Worm (Caenorhabditis elegans): ENCODE results near the gene K02C4.5.
A peak's percentile ranks its signal among the peaks of the same experiment; 100 is the strongest.

Gene K02C4.5

ce11 chrII:8073222-8073621 lies 5.0 kb upstream of the K02C4.5 start, which contains the start of gene gpcp-2:
Gene gpcp-2 (minus strand): TSS chrII:8073374.
- no peak for TF ChIP-seq tbx-11 (GFP tag; IDR thresholded peaks at IDR 0.05)
- TF ChIP-seq pes-1 (GFP tag; IDR thresholded peaks at IDR 0.05): no peak
- TF ChIP-seq ets-7 (tag; optimal IDR thresholded peaks at IDR 0.05): no peak
- no peak for TF ChIP-seq ceh-36 (tag; optimal IDR thresholded peaks at IDR 0.05)
- TF ChIP-seq scrt-1 (GFP tag; IDR thresholded peaks at IDR 0.05): no peak
- no peak for TF ChIP-seq aly-1 (tag; optimal IDR thresholded peaks at IDR 0.05)
- no peak for TF ChIP-seq tra-4 (tag; optimal IDR thresholded peaks at IDR 0.05)
- TF ChIP-seq hnd-1 (tag; optimal IDR thresholded peaks at IDR 0.05): no peak
- TF ChIP-seq B0310.2 (tag; optimal IDR thresholded peaks at IDR 0.05): no peak
- TF ChIP-seq tbx-37 (GFP tag; conservative IDR thresholded peaks at IDR 0.05): no peak
- no peak for TF ChIP-seq hmbx-1 (tag; optimal IDR thresholded peaks at IDR 0.05)

DNA sequence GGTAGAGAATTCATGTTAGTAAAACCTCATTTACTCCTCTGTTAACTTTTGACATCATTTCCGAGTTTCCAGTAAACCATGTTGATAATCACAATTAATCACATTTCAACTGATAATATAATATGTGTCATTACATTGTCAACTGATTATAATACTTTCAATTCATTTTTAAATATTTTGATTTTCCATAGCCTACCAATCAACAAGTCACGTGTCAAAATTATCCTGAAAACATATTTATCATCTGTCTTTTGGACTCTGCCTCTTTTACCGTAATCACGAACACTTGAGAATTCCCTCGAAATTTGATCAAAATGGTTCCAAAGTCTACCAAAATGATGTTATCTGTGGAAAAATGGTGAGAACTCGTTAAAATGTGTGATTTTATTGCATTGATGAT lies 4.2 kb upstream of the K02C4.5 start:
- no peak for TF ChIP-seq flt-1 (GFP tag; IDR thresholded peaks at IDR 0.05)
- TF ChIP-seq scrt-1 (GFP tag; IDR thresholded peaks at IDR 0.05): no peak
- TF ChIP-seq hmg-4 (GFP tag; optimal IDR thresholded peaks at IDR 0.05): no peak
- TF ChIP-seq F13C5.2 (tag; optimal IDR thresholded peaks at IDR 0.05): no peak
- TF ChIP-seq aly-1 (tag; optimal IDR thresholded peaks at IDR 0.05): no peak
- no peak for TF ChIP-seq tra-4 (tag; optimal IDR thresholded peaks at IDR 0.05)
- no peak for TF ChIP-seq pes-1 (GFP tag; IDR thresholded peaks at IDR 0.05)

DNA sequence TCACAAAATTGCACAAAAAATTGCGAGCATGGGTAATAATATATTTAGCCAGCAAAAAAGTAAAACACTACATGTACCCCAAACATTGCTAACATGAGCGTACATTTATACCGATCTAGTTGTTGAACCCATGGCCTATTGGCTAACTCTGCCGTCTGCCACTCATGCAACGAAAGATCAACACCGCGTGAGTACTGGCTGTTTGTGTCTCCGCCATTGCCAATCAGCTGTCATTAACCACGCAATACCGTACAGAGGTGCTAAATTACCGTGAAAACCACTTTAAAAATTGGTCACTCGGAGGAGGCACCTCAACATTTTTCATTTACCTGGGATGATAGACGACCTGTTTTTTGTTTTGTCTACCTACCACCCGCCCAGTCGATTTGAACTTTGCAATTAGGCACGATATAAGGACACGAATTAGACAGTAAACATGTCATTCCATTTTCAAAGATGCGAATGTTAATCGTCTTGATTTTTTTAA lies 2.9 kb upstream of the K02C4.5 start, which contains the start of gene K02C4.2:
K02C4.2 (plus strand) TSS at position 437 of the 487 bp plus-strand sequence.
- TF ChIP-seq hmbx-1 (tag; optimal IDR thresholded peaks at IDR 0.05) (peak; percentile 22), F13C5.2 (tag; optimal IDR thresholded peaks at IDR 0.05) (peak; percentile 22), ceh-13 (GFP tag; optimal IDR thresholded peaks at IDR 0.05) (peak; percentile 59), flt-1 (GFP tag; IDR thresholded peaks at IDR 0.05) (peak; percentile 79), sea-1 (GFP tag; conservative IDR thresholded peaks at IDR 0.05) (peak; percentile 81), aly-1 (tag; optimal IDR thresholded peaks at IDR 0.05) (peak; percentile 81), tra-4 (tag; optimal IDR thresholded peaks at IDR 0.05) (peak; percentile 42), B0310.2 (tag; optimal IDR thresholded peaks at IDR 0.05) (peak; percentile 26), hnd-1 (tag; optimal IDR thresholded peaks at IDR 0.05) (peak; percentile 51), tbx-37 (GFP tag; conservative IDR thresholded peaks at IDR 0.05) (peak; percentile 69), hmg-4 (GFP tag; optimal IDR thresholded peaks at IDR 0.05) (peak; percentile 89), ceh-36 (tag; optimal IDR thresholded peaks at IDR 0.05) (peak; percentile 44), ama-1 (optimal IDR thresholded peaks at IDR 0.05) (no peak), scrt-1 (GFP tag; IDR thresholded peaks at IDR 0.05) (peak; percentile 80), ets-7 (tag; optimal IDR thresholded peaks at IDR 0.05) (no peak), tbx-11 (GFP tag; IDR thresholded peaks at IDR 0.05) (peak; percentile 75), pes-1 (GFP tag; IDR thresholded peaks at IDR 0.05) (no peak; the same call in 1 of the 2 replicates)

DNA sequence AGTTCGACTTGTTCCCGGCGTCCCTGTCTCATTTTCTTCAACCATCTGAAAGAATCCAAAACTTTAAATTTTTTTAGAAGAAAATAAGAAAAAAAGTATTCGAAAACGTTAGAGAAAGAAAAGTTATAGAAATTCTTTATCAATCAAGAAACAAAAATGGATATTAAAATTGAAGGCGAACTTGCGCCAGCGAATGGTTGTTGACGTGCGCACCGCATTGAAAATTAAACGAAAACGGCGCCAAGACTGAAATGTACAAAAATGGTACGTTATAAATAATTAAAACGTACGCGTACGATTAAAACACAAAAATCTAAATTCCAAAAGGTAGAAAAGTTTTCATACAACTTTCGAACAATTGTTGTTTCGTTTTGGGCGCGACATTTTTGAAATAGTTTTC lies 8.6 kb downstream of the K02C4.5 start, which contains the start of gene K02C4.3:
K02C4.3 (minus strand) TSS at position 51 of the 400 bp plus-strand sequence.
- TF ChIP-seq hmbx-1 (tag; optimal IDR thresholded peaks at IDR 0.05) (no peak), hnd-1 (tag; optimal IDR thresholded peaks at IDR 0.05) (no peak), F13C5.2 (tag; optimal IDR thresholded peaks at IDR 0.05) (no peak), pes-1 (GFP tag; IDR thresholded peaks at IDR 0.05) (no peak), scrt-1 (GFP tag; IDR thresholded peaks at IDR 0.05) (no peak), B0310.2 (tag; optimal IDR thresholded peaks at IDR 0.05) (no peak), ceh-36 (tag; optimal IDR thresholded peaks at IDR 0.05) (no peak), tbx-37 (GFP tag; conservative IDR thresholded peaks at IDR 0.05) (no peak), tra-4 (tag; optimal IDR thresholded peaks at IDR 0.05) (no peak), aly-1 (tag; optimal IDR thresholded peaks at IDR 0.05) (no peak), hmg-4 (GFP tag; optimal IDR thresholded peaks at IDR 0.05) (no peak)

ce11 chrII:8091528-8091927 lies 13.3 kb downstream of the K02C4.5 start:
- no peak for TF ChIP-seq B0310.2 (tag; optimal IDR thresholded peaks at IDR 0.05)
- no peak for TF ChIP-seq tra-4 (tag; optimal IDR thresholded peaks at IDR 0.05)
- no peak for TF ChIP-seq sea-1 (GFP tag; conservative IDR thresholded peaks at IDR 0.05)
- TF ChIP-seq hmg-4 (GFP tag; optimal IDR thresholded peaks at IDR 0.05): peak; percentile 20
- TF ChIP-seq ceh-13 (GFP tag; optimal IDR thresholded peaks at IDR 0.05): no peak
- peak; percentile 66 for TF ChIP-seq ama-1 (optimal IDR thresholded peaks at IDR 0.05)
- no peak for TF ChIP-seq tbx-37 (GFP tag; conservative IDR thresholded peaks at IDR 0.05)
- TF ChIP-seq flt-1 (GFP tag; IDR thresholded peaks at IDR 0.05): no peak
- TF ChIP-seq pes-1 (GFP tag; IDR thresholded peaks at IDR 0.05): no peak
- TF ChIP-seq ceh-36 (tag; optimal IDR thresholded peaks at IDR 0.05): no peak
- TF ChIP-seq tbx-11 (GFP tag; IDR thresholded peaks at IDR 0.05): no peak
- no peak for TF ChIP-seq scrt-1 (GFP tag; IDR thresholded peaks at IDR 0.05)

DNA sequence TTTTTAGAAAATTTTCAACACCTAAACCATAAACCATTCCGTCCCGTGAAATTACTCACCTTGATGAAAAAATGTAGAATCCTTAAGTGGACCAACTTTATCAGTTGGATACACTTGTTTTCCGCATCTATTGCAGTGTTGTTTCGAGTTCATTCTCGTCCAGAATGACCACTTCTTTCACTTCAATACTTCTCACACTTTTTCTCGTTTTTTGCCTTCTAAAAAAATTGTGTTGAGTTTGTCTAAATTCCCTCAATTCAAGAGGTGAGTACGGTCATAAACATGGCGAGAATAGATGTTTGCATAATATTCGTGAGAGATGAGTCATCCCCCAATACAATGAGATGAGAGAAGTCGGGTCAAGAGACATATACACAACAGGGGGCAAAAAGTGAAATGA lies 14.3 kb downstream of the K02C4.5 start, which contains the start of gene ltd-1:
ltd-1 (minus strand) TSS at position 218 of the 400 bp plus-strand sequence.
- TF ChIP-seq hnd-1 (tag; optimal IDR thresholded peaks at IDR 0.05) (no peak), tbx-37 (GFP tag; conservative IDR thresholded peaks at IDR 0.05) (no peak), ceh-13 (GFP tag; optimal IDR thresholded peaks at IDR 0.05) (no peak), hmbx-1 (tag; optimal IDR thresholded peaks at IDR 0.05) (no peak), tbx-11 (GFP tag; IDR thresholded peaks at IDR 0.05) (no peak), ets-7 (tag; optimal IDR thresholded peaks at IDR 0.05) (no peak), ceh-36 (tag; optimal IDR thresholded peaks at IDR 0.05) (no peak), scrt-1 (GFP tag; IDR thresholded peaks at IDR 0.05) (no peak), hmg-4 (GFP tag; optimal IDR thresholded peaks at IDR 0.05) (no peak), tra-4 (tag; optimal IDR thresholded peaks at IDR 0.05) (no peak), flt-1 (GFP tag; IDR thresholded peaks at IDR 0.05) (no peak), ama-1 (optimal IDR thresholded peaks at IDR 0.05) (no peak), B0310.2 (tag; optimal IDR thresholded peaks at IDR 0.05) (no peak), aly-1 (tag; optimal IDR thresholded peaks at IDR 0.05) (no peak), sea-1 (GFP tag; conservative IDR thresholded peaks at IDR 0.05) (no peak)

DNA sequence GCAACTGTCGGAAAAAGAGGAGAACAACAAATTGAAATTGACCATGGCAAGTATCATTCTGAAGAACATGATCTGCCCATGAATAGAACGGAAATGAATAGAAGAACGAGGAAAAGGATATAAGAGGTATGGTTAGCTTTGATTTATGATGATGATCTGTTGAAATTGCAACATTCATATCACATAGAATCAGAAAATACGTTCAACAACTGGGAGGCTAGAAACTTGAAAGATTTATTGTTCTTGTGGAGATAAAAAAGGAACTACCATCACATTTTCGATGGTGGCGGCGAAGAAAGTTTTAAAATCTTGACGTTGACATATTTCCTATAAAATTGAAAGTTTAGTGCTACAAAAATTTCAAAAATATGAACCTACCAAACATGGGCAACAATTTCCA lies 15.0 kb downstream of the K02C4.5 start:
- TF ChIP-seq ama-1 (optimal IDR thresholded peaks at IDR 0.05): no peak
- no peak for TF ChIP-seq tra-4 (tag; optimal IDR thresholded peaks at IDR 0.05)
- TF ChIP-seq hnd-1 (tag; optimal IDR thresholded peaks at IDR 0.05): no peak
- TF ChIP-seq hmbx-1 (tag; optimal IDR thresholded peaks at IDR 0.05): no peak
- no peak for TF ChIP-seq hmg-4 (GFP tag; optimal IDR thresholded peaks at IDR 0.05)
- TF ChIP-seq flt-1 (GFP tag; IDR thresholded peaks at IDR 0.05): no peak
- TF ChIP-seq ceh-36 (tag; optimal IDR thresholded peaks at IDR 0.05): no peak
- no peak for TF ChIP-seq scrt-1 (GFP tag; IDR thresholded peaks at IDR 0.05)
- no peak for TF ChIP-seq B0310.2 (tag; optimal IDR thresholded peaks at IDR 0.05)
- no peak for TF ChIP-seq ceh-13 (GFP tag; optimal IDR thresholded peaks at IDR 0.05)
- no peak for TF ChIP-seq sea-1 (GFP tag; conservative IDR thresholded peaks at IDR 0.05)
- no peak for TF ChIP-seq tbx-11 (GFP tag; IDR thresholded peaks at IDR 0.05)
- no peak for TF ChIP-seq ets-7 (tag; optimal IDR thresholded peaks at IDR 0.05)
- TF ChIP-seq aly-1 (tag; optimal IDR thresholded peaks at IDR 0.05): no peak
